Worm (Caenorhabditis elegans) whole organism, L3 larva: Measurements from ENCODE around the gene T01B11.1.

ENCODE experiments used
- aly-2 ChIP-seq: fragments of 150-350 bp; optimal IDR thresholded peaks from 2 replicates; lab custom pipeline; 2014; ENCODE audit warnings: missing biosample characterization, missing genetic modification characterization
- ama-1 ChIP-seq: fragments of 150-350 bp; optimal IDR thresholded peaks from 2 replicates; lab custom pipeline; 2018
- ceh-16 ChIP-seq: sonication (generic microtip); optimal IDR thresholded peaks from 2 replicates; lab custom pipeline; 2017; ENCODE audit warnings: missing biosample characterization, missing genetic modification characterization
- ceh-28 ChIP-seq: fragments of 150-350 bp; optimal IDR thresholded peaks from 2 replicates; lab custom pipeline; 2014; ENCODE audit warnings: missing biosample characterization, missing genetic modification reagents, missing genetic modification characterization
- ceh-9 ChIP-seq: sonication (generic microtip); optimal IDR thresholded peaks from 2 replicates; lab custom pipeline; 2018; ENCODE audit warnings: missing biosample characterization, missing genetic modification characterization
- daf-12 ChIP-seq: fragments of 150-350 bp; optimal IDR thresholded peaks from 2 replicates; lab custom pipeline; 2014; ENCODE audit warnings: missing biosample characterization, missing genetic modification reagents, missing genetic modification characterization
- egl-27 ChIP-seq: sonication (generic microtip); optimal IDR thresholded peaks from 4 replicates; lab custom pipeline; 2017; ENCODE audit warnings: missing biosample characterization, missing genetic modification reagents, missing genetic modification characterization
- egl-5 ChIP-seq: fragments of 150-350 bp; optimal IDR thresholded peaks from 2 replicates; lab custom pipeline; 2017; ENCODE audit warnings: missing biosample characterization, missing genetic modification reagents, missing genetic modification characterization, inconsistent platforms
- elt-1 ChIP-seq: fragments of 150-350 bp; optimal IDR thresholded peaks from 2 replicates; lab custom pipeline; 2014; ENCODE audit warnings: missing biosample characterization, missing genetic modification characterization
- elt-2 ChIP-seq: sonication (generic microtip); optimal IDR thresholded peaks from 2 replicates; lab custom pipeline; 2016; ENCODE audit warnings: missing genetic modification reagents, mild to moderate bottlenecking, missing genetic modification characterization, missing compliant biosample characterization
- elt-3 ChIP-seq, 3 experiments: fragments of 150-350 bp in 1 of 3; sonication (generic microtip) in 2 of 3; optimal IDR thresholded peaks; 2 replicates in 2 of 3; 4 replicates in 1 of 3; lab custom pipeline; 2014 to 2017; ENCODE audit warnings: missing biosample characterization in 3 of 3, missing genetic modification characterization in 3 of 3
- eor-1 ChIP-seq, 2 experiments: fragments of 150-350 bp; optimal IDR thresholded peaks; 2 replicates each; lab custom pipeline; 2014 to 2018; ENCODE audit warnings: missing biosample characterization in 2 of 2, missing genetic modification characterization in 2 of 2
- fkh-10 ChIP-seq: sonication (generic microtip); optimal IDR thresholded peaks from 2 replicates; lab custom pipeline; 2017; ENCODE audit warnings: missing biosample characterization, missing genetic modification reagents, missing genetic modification characterization
- fkh-2 ChIP-seq: fragments of 150-350 bp; optimal IDR thresholded peaks from 2 replicates; lab custom pipeline; 2014; ENCODE audit warnings: missing biosample characterization, missing genetic modification reagents, missing genetic modification characterization
- fos-1 ChIP-seq: fragments of 150-350 bp; optimal IDR thresholded peaks from 2 replicates; lab custom pipeline; 2014; ENCODE audit warnings: missing biosample characterization, missing genetic modification characterization
- jun-1 ChIP-seq: fragments of 150-350 bp; optimal IDR thresholded peaks from 2 replicates; lab custom pipeline; 2014; ENCODE audit warnings: missing biosample characterization, missing genetic modification reagents, missing genetic modification characterization
- lin-15B ChIP-seq: fragments of 150-350 bp; optimal IDR thresholded peaks from 2 replicates; lab custom pipeline; 2014; ENCODE audit warnings: missing biosample characterization, missing genetic modification characterization
- lin-39 ChIP-seq: fragments of 150-350 bp; optimal IDR thresholded peaks from 2 replicates; lab custom pipeline; 2018; ENCODE audit warnings: missing biosample characterization, missing genetic modification reagents, missing genetic modification characterization
- lsy-12 ChIP-seq: sonication (generic microtip); optimal IDR thresholded peaks from 2 replicates; lab custom pipeline; 2016; ENCODE audit warnings: mild to moderate bottlenecking, missing genetic modification characterization, missing compliant biosample characterization
- mdl-1 ChIP-seq: fragments of 150-350 bp; optimal IDR thresholded peaks from 2 replicates; lab custom pipeline; 2014; ENCODE audit warnings: missing biosample characterization, missing genetic modification characterization
- mml-1 ChIP-seq: fragments of 150-350 bp; sonication (generic microtip); optimal IDR thresholded peaks from 3 replicates; lab custom pipeline; 2014; ENCODE audit warnings: missing biosample characterization, missing genetic modification characterization
- nfya-1 ChIP-seq: sonication (generic microtip); optimal IDR thresholded peaks from 2 replicates; lab custom pipeline; 2017; ENCODE audit warnings: missing genetic modification characterization, mild to moderate bottlenecking, missing compliant biosample characterization, antibody characterized with exemption, moderate library complexity; ENCODE audit not compliant: insufficient read depth
- nhr-11 ChIP-seq: fragments of 150-350 bp; optimal IDR thresholded peaks from 2 replicates; lab custom pipeline; 2014; ENCODE audit warnings: missing biosample characterization, missing genetic modification characterization
- nhr-12 ChIP-seq: fragments of 150-350 bp; optimal IDR thresholded peaks from 2 replicates; lab custom pipeline; 2014; ENCODE audit warnings: missing biosample characterization, missing genetic modification characterization
- nhr-25 ChIP-seq: sonication (generic microtip); optimal IDR thresholded peaks from 2 replicates; lab custom pipeline; 2017; ENCODE audit warnings: missing biosample characterization, missing genetic modification characterization
- nhr-28 ChIP-seq: fragments of 150-350 bp; optimal IDR thresholded peaks from 2 replicates; lab custom pipeline; 2014; ENCODE audit warnings: missing biosample characterization, missing genetic modification characterization
- nhr-43 ChIP-seq: sonication (generic microtip); optimal IDR thresholded peaks from 2 replicates; lab custom pipeline; 2016; ENCODE audit warnings: mild to moderate bottlenecking, missing genetic modification characterization, missing compliant biosample characterization; ENCODE audit not compliant: poor library complexity, severe bottlenecking
- nhr-67 ChIP-seq: fragments of 150-350 bp; optimal IDR thresholded peaks from 2 replicates; lab custom pipeline; 2014; ENCODE audit warnings: missing biosample characterization, missing genetic modification characterization
- nhr-76 ChIP-seq: fragments of 150-350 bp; sonication (generic microtip); optimal IDR thresholded peaks from 5 replicates; lab custom pipeline; 2014; ENCODE audit warnings: missing biosample characterization, missing genetic modification characterization
- nhr-77 ChIP-seq: fragments of 150-350 bp; optimal IDR thresholded peaks from 2 replicates; lab custom pipeline; 2014; ENCODE audit warnings: missing biosample characterization, missing genetic modification characterization
- pha-4 ChIP-seq: fragments of 150-350 bp; optimal IDR thresholded peaks from 2 replicates; lab custom pipeline; 2014; ENCODE audit warnings: missing biosample characterization, missing genetic modification reagents, missing genetic modification characterization
- pqm-1 ChIP-seq: fragments of 150-350 bp; optimal IDR thresholded peaks from 2 replicates; lab custom pipeline; 2017; ENCODE audit warnings: missing biosample characterization, missing genetic modification characterization, inconsistent platforms
- sea-2 ChIP-seq: fragments of 150-350 bp; sonication (generic microtip); optimal IDR thresholded peaks from 4 replicates; lab custom pipeline; 2014; ENCODE audit warnings: missing biosample characterization, missing genetic modification reagents, missing genetic modification characterization
- skn-1 ChIP-seq: fragments of 150-350 bp; optimal IDR thresholded peaks from 2 replicates; lab custom pipeline; 2014; ENCODE audit warnings: missing biosample characterization, missing genetic modification characterization
- snpc-4 ChIP-seq: fragments of 150-350 bp; optimal IDR thresholded peaks from 2 replicates; lab custom pipeline; 2014; ENCODE audit warnings: missing biosample characterization, missing genetic modification characterization
- unc-62 ChIP-seq: fragments of 150-350 bp; sonication (generic microtip); optimal IDR thresholded peaks from 4 replicates; lab custom pipeline; 2014; ENCODE audit warnings: missing biosample characterization, missing genetic modification reagents, missing genetic modification characterization
- zag-1 ChIP-seq: fragments of 150-350 bp; optimal IDR thresholded peaks from 2 replicates; lab custom pipeline; 2014; ENCODE audit warnings: missing biosample characterization, missing genetic modification characterization
- ztf-11 ChIP-seq: fragments of 150-350 bp; optimal IDR thresholded peaks from 2 replicates; lab custom pipeline; 2014; ENCODE audit warnings: missing biosample characterization, missing genetic modification characterization
- ztf-4 ChIP-seq: fragments of 150-350 bp; optimal IDR thresholded peaks from 2 replicates; lab custom pipeline; 2014; ENCODE audit warnings: missing biosample characterization, missing genetic modification characterization

T01B11.1 gene

ce11 chrIV:8487183-8487582 is 40.2 kb downstream of the T01B11.1 start, which contains the start of gene srlf-3:
Gene srlf-3 (plus strand): TSS chrIV:8487483.
- TF ChIP-seq fkh-10 (GFP tag; lab: Kevin White, UChicago), result no peak
- no peak for TF ChIP-seq eor-1 (tag; optimal IDR thresholded peaks at IDR 0.05; lab: Kevin White, UChicago)
- no peak for TF ChIP-seq sea-2 (GFP tag; lab: Kevin White, UChicago)
- TF ChIP-seq ceh-16 (tag; lab: Kevin White, UChicago), result no peak

ce11 chrIV:8488043-8488442 is 41.0 kb downstream of the T01B11.1 start:
- TF ChIP-seq nhr-67 (tag; lab: Kevin White, UChicago) (no peak), snpc-4 (tag; lab: Kevin White, UChicago) (no peak), nhr-43 (no peak), elt-2 (tag; lab: Kevin White, UChicago) (no peak), fkh-10 (GFP tag; lab: Kevin White, UChicago) (no peak), skn-1 (tag; lab: Kevin White, UChicago) (no peak), pqm-1 (tag; lab: Kevin White, UChicago) (no peak), unc-62 (GFP tag; lab: Kevin White, UChicago) (no peak), lin-15B (tag; lab: Kevin White, UChicago) (no peak), ztf-11 (no peak), nhr-76 (no peak), egl-27 (tag; lab: Kevin White, UChicago) (no peak), zag-1 (tag; lab: Kevin White, UChicago) (no peak), nhr-11 (tag; lab: Kevin White, UChicago) (no peak), fos-1 (tag; lab: Kevin White, UChicago) (no peak), mml-1 (tag; lab: Kevin White, UChicago) (no peak), mdl-1 (tag; lab: Kevin White, UChicago) (no peak), ceh-16 (tag; lab: Kevin White, UChicago) (no peak), ztf-4 (tag; lab: Kevin White, UChicago) (no peak)

- TF ChIP-seq ama-1 (lab: Kevin White, UChicago), result no peak
- TF ChIP-seq unc-62 (GFP tag; lab: Kevin White, UChicago), result no peak
- TF ChIP-seq nhr-12 (tag; lab: Kevin White, UChicago), result no peak
- TF ChIP-seq egl-27 (tag; lab: Kevin White, UChicago), result no peak
- TF ChIP-seq nhr-28, result no peak
- TF ChIP-seq ceh-9 (tag; lab: Kevin White, UChicago), result no peak
- TF ChIP-seq nhr-11 (tag; lab: Kevin White, UChicago), result no peak
- no peak for TF ChIP-seq lin-39 (tag; lab: Kevin White, UChicago)
- TF ChIP-seq nhr-76, result no peak
- TF ChIP-seq mdl-1 (tag; lab: Kevin White, UChicago), result no peak
- no peak for TF ChIP-seq fkh-10 (GFP tag; lab: Kevin White, UChicago)
- TF ChIP-seq eor-1 (tag; optimal IDR thresholded peaks at IDR 0.05; lab: Kevin White, UChicago), result no peak
- TF ChIP-seq egl-5 (tag; lab: Kevin White, UChicago), result no peak
- no peak for TF ChIP-seq jun-1
- no peak for TF ChIP-seq elt-3 (tag; optimal IDR thresholded peaks at IDR 0.05; lab: Kevin White, UChicago)
- TF ChIP-seq snpc-4 (tag; lab: Kevin White, UChicago), result no peak
- no peak for TF ChIP-seq mml-1 (tag; lab: Kevin White, UChicago)
- no peak for TF ChIP-seq sea-2 (GFP tag; lab: Kevin White, UChicago)
Observed at ce11 chrIV:8489915-8490314, 42.9 kb downstream of the T01B11.1 start, which contains the start of gene srlf-2. Gene srlf-2 (plus strand): TSS chrIV:8490215.

ce11 chrIV:8492242-8492641 is 45.2 kb downstream of the T01B11.1 start, which contains the start of gene sru-7:
Gene sru-7 (plus strand): TSS chrIV:8492542.
- TF ChIP-seq unc-62 (GFP tag; lab: Kevin White, UChicago), result no peak
- no peak for TF ChIP-seq pqm-1 (tag; lab: Kevin White, UChicago)
- TF ChIP-seq pha-4 (tag; lab: Kevin White, UChicago), result no peak
- TF ChIP-seq daf-12 (tag; lab: Kevin White, UChicago), result no peak
- TF ChIP-seq nhr-25 (tag; lab: Kevin White, UChicago), result no peak
- no peak for TF ChIP-seq ceh-9 (tag; lab: Kevin White, UChicago)
- no peak for TF ChIP-seq zag-1 (tag; lab: Kevin White, UChicago)
- TF ChIP-seq lin-39 (tag; lab: Kevin White, UChicago), result no peak
- TF ChIP-seq nfya-1, result no peak

ce11 chrIV:8496263-8496662 is 49.3 kb downstream of the T01B11.1 start, which contains the start of gene C28C12.12:
Gene C28C12.12 (minus strand): TSS chrIV:8496363.
- TF ChIP-seq aly-2, result no peak
- no peak for TF ChIP-seq ztf-4 (tag; lab: Kevin White, UChicago)
- no peak for TF ChIP-seq egl-27 (tag; lab: Kevin White, UChicago)
- TF ChIP-seq elt-2 (tag; lab: Kevin White, UChicago), result no peak
- no peak for TF ChIP-seq lin-39 (tag; lab: Kevin White, UChicago)
- no peak for TF ChIP-seq elt-1 (tag; lab: Kevin White, UChicago)
- no peak for TF ChIP-seq lsy-12
- TF ChIP-seq nfya-1, result no peak
- TF ChIP-seq nhr-43, result no peak
- TF ChIP-seq nhr-77 (tag; lab: Kevin White, UChicago), result no peak
- no peak for TF ChIP-seq skn-1 (tag; lab: Kevin White, UChicago)
- TF ChIP-seq elt-3 (tag; optimal IDR thresholded peaks at IDR 0.05; lab: Kevin White, UChicago), result no peak
- no peak for TF ChIP-seq sea-2 (GFP tag; lab: Kevin White, UChicago)
- TF ChIP-seq nhr-11 (tag; lab: Kevin White, UChicago), result no peak
- no peak for TF ChIP-seq pqm-1 (tag; lab: Kevin White, UChicago)
- no peak for TF ChIP-seq nhr-67 (tag; lab: Kevin White, UChicago)
- no peak for TF ChIP-seq fkh-2
- TF ChIP-seq ceh-28 (tag; lab: Kevin White, UChicago), result no peak
- TF ChIP-seq, all 47 proteins: peak for 0
